Worm (Caenorhabditis elegans) whole organism, L3 larva: Measurements from ENCODE around the gene tni-3.

ENCODE experiments used
- aly-2 ChIP-seq: fragments of 150-350 bp; optimal IDR thresholded peaks from 2 replicates; lab custom pipeline; 2014; ENCODE audit warnings: missing biosample characterization, missing genetic modification characterization
- ceh-82 ChIP-seq: fragments of 150-350 bp; optimal IDR thresholded peaks from 2 replicates; lab custom pipeline; 2014; ENCODE audit warnings: missing biosample characterization, missing genetic modification characterization
- eor-1 ChIP-seq, 2 experiments: fragments of 150-350 bp; optimal IDR thresholded peaks; 2 replicates each; lab custom pipeline; 2014 to 2018; ENCODE audit warnings: missing biosample characterization in 2 of 2, missing genetic modification characterization in 2 of 2
- nhr-25 ChIP-seq: sonication (generic microtip); optimal IDR thresholded peaks from 2 replicates; lab custom pipeline; 2017; ENCODE audit warnings: missing biosample characterization, missing genetic modification characterization
- nhr-77 ChIP-seq: fragments of 150-350 bp; optimal IDR thresholded peaks from 2 replicates; lab custom pipeline; 2014; ENCODE audit warnings: missing biosample characterization, missing genetic modification characterization
- sea-2 ChIP-seq: fragments of 150-350 bp; sonication (generic microtip); optimal IDR thresholded peaks from 4 replicates; lab custom pipeline; 2014; ENCODE audit warnings: missing biosample characterization, missing genetic modification reagents, missing genetic modification characterization

- TF ChIP-seq nhr-25 (no peak), eor-1 (tag; optimal IDR thresholded peaks at IDR 0.05; lab: Kevin White, UChicago) (no peak), aly-2 (tag; lab: Kevin White, UChicago) (no peak), nhr-77 (tag; lab: Kevin White, UChicago) (no peak), sea-2 (GFP tag; lab: Kevin White, UChicago) (no peak), ceh-82 (tag; lab: Kevin White, UChicago) (no peak)
Measured at ce11 chrV:16869740-16870139, 34.8 kb upstream of the tni-3 start, which contains the start of gene clec-33.
